Worm (Caenorhabditis elegans): ENCODE data around the gene srx-90.

ce11 chrV:11616813-11617212 lies 35.9 kb downstream of the srx-90 start:
- TF ChIP-seq him-1 (tag; optimal IDR thresholded peaks at IDR 0.05) (no peak), W03F9.2 (tag; optimal IDR thresholded peaks at IDR 0.05) (no peak)
